Worm (Caenorhabditis elegans) whole organism, L4/young adult: Measurements from ENCODE around the gene F38E1.6.

Source experiments
- W03F9.2 ChIP-seq: fragments of 150-350 bp; optimal IDR thresholded peaks from 2 replicates; lab custom pipeline; 2014; ENCODE audit warnings: missing biosample characterization, missing genetic modification characterization
- dao-5 ChIP-seq: sonication (generic microtip); optimal IDR thresholded peaks from 2 replicates; lab custom pipeline; 2016; ENCODE audit warnings: missing genotype, missing genetic modification characterization, moderate library complexity, missing compliant biosample characterization
- him-1 ChIP-seq: sonication (generic microtip); optimal IDR thresholded peaks from 2 replicates; lab custom pipeline; 2016; ENCODE audit warnings: missing genotype, missing genetic modification reagents, missing genetic modification characterization, missing compliant biosample characterization

DNA sequence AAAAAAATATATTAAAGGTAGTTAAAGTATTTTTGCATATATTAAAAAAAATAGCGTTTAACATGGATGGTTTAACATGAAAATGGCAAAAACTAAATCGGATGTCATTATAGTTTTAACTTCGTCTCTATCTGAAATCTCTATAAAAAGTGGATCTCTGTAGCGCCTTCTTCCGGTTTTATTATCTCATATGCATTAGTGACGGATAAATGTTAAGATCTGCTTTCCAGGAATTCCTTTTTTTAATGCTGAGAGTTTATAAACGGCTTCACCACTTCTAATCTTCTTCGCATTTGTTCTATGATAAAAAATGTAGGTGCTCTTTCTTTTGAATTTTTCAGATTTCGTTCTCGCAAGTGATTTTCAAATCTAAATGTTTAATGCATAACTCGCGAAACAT is 17.5 kb upstream of the F38E1.6 start:
- TF ChIP-seq dao-5 (tag; lab: Kevin White, UChicago) (no peak), him-1 (no peak), W03F9.2 (tag; lab: Kevin White, UChicago) (no peak)
